Worm (Caenorhabditis elegans) whole organism, L4 larva: ENCODE data around the gene somi-1.
A peak's percentile ranks its signal among the peaks of the same experiment; 100 is the strongest.

Experiments
- F10B5.3 ChIP-seq: sonication (generic microtip); optimal IDR thresholded peaks from 2 replicates; lab custom pipeline; 2016; ENCODE audit warnings: mild to moderate bottlenecking, missing genetic modification characterization, missing compliant biosample characterization
- F26F4.8 ChIP-seq: fragments of 200-800 bp; sonication (Bioruptor generic); conservative IDR thresholded peaks from 2 replicates; pipeline ENCODE4 v1.3.6; 2022; ENCODE audit warnings: missing genetic modification characterization, missing compliant biosample characterization
- F44E2.7 ChIP-seq: fragments of 200-800 bp; sonication (Bioruptor generic); IDR thresholded peaks from 2 replicates; pipeline ENCODE4 v2.1.2; 2022; ENCODE audit warnings: missing genetic modification characterization, missing compliant biosample characterization
- F49E8.2 ChIP-seq: sonication (generic microtip); optimal IDR thresholded peaks from 2 replicates; lab custom pipeline; 2016; ENCODE audit warnings: missing compliant biosample characterization, mild to moderate bottlenecking, missing genetic modification characterization, borderline replicate concordance
- Y105C5A.15 ChIP-seq: fragments of 200-800 bp; sonication (Bioruptor generic); IDR thresholded peaks from 2 replicates; pipeline ENCODE4 v1.3.6; 2022; ENCODE audit warnings: missing genetic modification characterization, missing compliant biosample characterization
- ZK337.2 ChIP-seq: fragments of 200-800 bp; sonication (Bioruptor generic); IDR thresholded peaks from 2 replicates; pipeline ENCODE4 v1.3.6; 2022; ENCODE audit warnings: missing genetic modification reagents, missing genetic modification characterization, missing compliant biosample characterization
- aly-2 ChIP-seq: sonication (generic microtip); optimal IDR thresholded peaks from 2 replicates; lab custom pipeline; 2018; ENCODE audit warnings: missing biosample characterization, missing genetic modification characterization
- ceh-20 ChIP-seq: fragments of 200-800 bp; sonication (Bioruptor generic); IDR thresholded peaks from 2 replicates; pipeline ENCODE4 v1.3.6; 2022; ENCODE audit warnings: missing genetic modification reagents, missing genetic modification characterization, missing compliant biosample characterization
- ctbp-1 ChIP-seq: fragments of 200-800 bp; sonication (Bioruptor generic); IDR thresholded peaks from 2 replicates; pipeline ENCODE4 v1.3.6; 2022; ENCODE audit warnings: missing genetic modification reagents, missing genetic modification characterization, missing compliant biosample characterization
- daf-12 ChIP-seq: fragments of 150-350 bp; optimal IDR thresholded peaks from 2 replicates; lab custom pipeline; 2014; ENCODE audit warnings: missing biosample characterization, missing genetic modification reagents, missing genetic modification characterization
- daf-16 ChIP-seq, 3 experiments: sonication (generic microtip); optimal IDR thresholded peaks; 2 replicates each; lab custom pipeline; 2016 to 2017; ENCODE audit warnings: missing genetic modification characterization in 3 of 3, missing genetic modification reagents in 3 of 3, mild to moderate bottlenecking in 2 of 3, missing compliant biosample characterization in 2 of 3, missing biosample characterization in 1 of 3, moderate library complexity in 1 of 3
- daf-8 ChIP-seq: fragments of 200-800 bp; sonication (Bioruptor generic); IDR thresholded peaks from 2 replicates; pipeline ENCODE4 v1.3.6; 2022; ENCODE audit warnings: missing genetic modification characterization, missing compliant biosample characterization
- dmd-6 ChIP-seq: fragments of 200-800 bp; sonication (Bioruptor generic); IDR thresholded peaks from 2 replicates; pipeline ENCODE4 v1.3.6; 2022; ENCODE audit warnings: missing genetic modification reagents, missing genetic modification characterization, missing compliant biosample characterization
- egl-43 ChIP-seq: fragments of 200-800 bp; sonication (Bioruptor generic); IDR thresholded peaks from 2 replicates; pipeline ENCODE4 v1.3.6; 2022; ENCODE audit warnings: missing genetic modification reagents, missing genetic modification characterization, missing compliant biosample characterization
- gei-8 ChIP-seq: fragments of 200-800 bp; sonication (Bioruptor generic); optimal IDR thresholded peaks from 2 replicates; lab custom pipeline; 2018; ENCODE audit warnings: mild to moderate bottlenecking, missing genetic modification characterization, missing compliant biosample characterization
- hmg-1.1 ChIP-seq: fragments of 200-800 bp; sonication (Bioruptor generic); IDR thresholded peaks from 2 replicates; pipeline ENCODE4 v1.3.6; 2022; ENCODE audit warnings: missing genetic modification reagents, missing genetic modification characterization, missing compliant biosample characterization
- lin-1 ChIP-seq: fragments of 200-800 bp; sonication (Bioruptor generic); IDR thresholded peaks from 2 replicates; pipeline ENCODE4 v1.3.6; 2022; ENCODE audit warnings: missing genetic modification reagents, missing genetic modification characterization, missing compliant biosample characterization
- lin-15B ChIP-seq: fragments of 150-350 bp; sonication (generic microtip); optimal IDR thresholded peaks from 3 replicates; lab custom pipeline; 2014; ENCODE audit warnings: missing biosample characterization, missing genetic modification characterization
- lin-39 ChIP-seq: fragments of 150-350 bp; optimal IDR thresholded peaks from 2 replicates; lab custom pipeline; 2014; ENCODE audit warnings: missing biosample characterization, missing genetic modification reagents, missing genetic modification characterization
- madf-5 ChIP-seq, 2 experiments: fragments of 200-800 bp; sonication (Bioruptor generic); IDR thresholded peaks; 2 replicates each; pipeline ENCODE4 v1.3.6; 2022; ENCODE audit warnings: missing compliant biosample characterization in 2 of 2, missing genetic modification characterization in 2 of 2
- mdt-29 ChIP-seq: fragments of 200-800 bp; sonication (Bioruptor generic); IDR thresholded peaks from 2 replicates; pipeline ENCODE4 v1.3.6; 2022; ENCODE audit warnings: missing genetic modification reagents, missing genetic modification characterization, missing compliant biosample characterization
- mep-1 ChIP-seq: fragments of 150-350 bp; sonication (generic microtip); optimal IDR thresholded peaks from 3 replicates; lab custom pipeline; 2014; ENCODE audit warnings: missing biosample characterization, missing genetic modification characterization
- mes-2 ChIP-seq: sonication (generic microtip); optimal IDR thresholded peaks from 2 replicates; lab custom pipeline; 2016; ENCODE audit warnings: missing genotype, mild to moderate bottlenecking, missing genetic modification characterization, missing compliant biosample characterization; ENCODE audit not compliant: poor library complexity, severe bottlenecking
- nhr-11 ChIP-seq: fragments of 150-350 bp; optimal IDR thresholded peaks from 2 replicates; lab custom pipeline; 2014; ENCODE audit warnings: missing biosample characterization, missing genetic modification characterization
- nhr-28 ChIP-seq: fragments of 150-350 bp; optimal IDR thresholded peaks from 2 replicates; lab custom pipeline; 2014; ENCODE audit warnings: missing biosample characterization, missing genetic modification characterization
- nhr-76 ChIP-seq: fragments of 150-350 bp; optimal IDR thresholded peaks from 2 replicates; lab custom pipeline; 2014; ENCODE audit warnings: missing biosample characterization, missing genetic modification characterization
- nhr-77 ChIP-seq: fragments of 150-350 bp; optimal IDR thresholded peaks from 2 replicates; lab custom pipeline; 2014; ENCODE audit warnings: missing biosample characterization, missing genetic modification characterization
- saeg-2 ChIP-seq: fragments of 200-800 bp; sonication (Bioruptor generic); IDR thresholded peaks from 2 replicates; pipeline ENCODE4 v1.3.6; 2022; ENCODE audit warnings: missing genetic modification reagents, missing genetic modification characterization, missing compliant biosample characterization
- set-16 ChIP-seq: fragments of 200-800 bp; sonication (Bioruptor generic); IDR thresholded peaks from 2 replicates; pipeline ENCODE4 v1.3.6; 2022; ENCODE audit warnings: missing genetic modification reagents, missing genetic modification characterization, missing compliant biosample characterization
- skn-1 ChIP-seq: fragments of 150-350 bp; optimal IDR thresholded peaks from 2 replicates; lab custom pipeline; 2014; ENCODE audit warnings: missing biosample characterization, missing genetic modification characterization
- tra-1 ChIP-seq: fragments of 200-800 bp; sonication (Bioruptor generic); IDR thresholded peaks from 2 replicates; pipeline ENCODE4 v1.3.6; 2022; ENCODE audit warnings: missing genetic modification reagents, missing genetic modification characterization, missing compliant biosample characterization
- unc-62 ChIP-seq, 3 experiments: fragments of 150-350 bp in 1 of 3; sonication (generic microtip); optimal IDR thresholded peaks in 2 of 3; peaks in 1 of 3; 1 replicate in 1 of 3; 2 replicates in 2 of 3; lab custom pipeline; 2014 to 2017; ENCODE audit warnings: missing biosample characterization in 3 of 3, missing genetic modification characterization in 3 of 3, missing genetic modification reagents in 3 of 3, missing genotype in 1 of 3
- vab-7 ChIP-seq: fragments of 200-800 bp; sonication (Bioruptor generic); IDR thresholded peaks from 2 replicates; pipeline ENCODE4 v1.3.6; 2022; ENCODE audit warnings: missing genetic modification reagents, missing genetic modification characterization, missing compliant biosample characterization
- zfp-3 ChIP-seq: fragments of 200-800 bp; sonication (Bioruptor generic); conservative IDR thresholded peaks from 2 replicates; pipeline ENCODE4 v1.3.6; 2022; ENCODE audit warnings: missing genetic modification reagents, missing genetic modification characterization, missing compliant biosample characterization
- ztf-7 ChIP-seq: fragments of 150-350 bp; optimal IDR thresholded peaks from 2 replicates; lab custom pipeline; 2014; ENCODE audit warnings: missing biosample characterization, missing genetic modification characterization

Gene somi-1

ce11 chrV:13401669-13402068 is 10.5 kb upstream of the somi-1 start (continued):
- TF ChIP-seq hmg-1.1 (no peak), ztf-7 (tag; lab: Kevin White, UChicago) (no peak), daf-12 (tag; lab: Kevin White, UChicago) (no peak), set-16 (GFP tag; lab: Robert Waterston, UW) (no peak), skn-1 (tag; lab: Kevin White, UChicago) (no peak)
- TF ChIP-seq, all 104 proteins: peak for 0

DNA sequence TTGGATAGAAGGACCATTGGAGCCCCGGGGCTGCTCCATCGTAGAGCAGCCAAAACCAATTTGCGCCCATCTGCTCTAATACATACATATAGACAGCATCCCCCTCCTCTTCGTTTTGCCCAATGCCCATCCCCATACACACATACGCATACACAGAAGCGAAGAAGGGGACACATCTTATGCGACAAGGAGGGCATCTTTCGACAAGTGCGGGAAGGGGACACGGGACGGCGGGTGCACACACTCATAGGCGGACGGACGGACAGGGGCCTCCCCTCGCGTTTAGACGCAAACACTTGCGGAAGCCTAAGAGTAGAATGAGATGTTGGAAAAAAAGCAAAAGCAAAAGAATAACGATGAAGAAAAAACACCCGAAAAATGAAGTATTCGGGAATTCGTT is 5.2 kb upstream of the somi-1 start:
- TF ChIP-seq F44E2.7 (GFP tag; lab: Robert Waterston, UW) (no peak), nhr-28 (tag; lab: Kevin White, UChicago) (no peak), lin-1 (no peak), nhr-11 (tag; lab: Kevin White, UChicago) (no peak), lin-39 (no peak), hmg-1.1 (peak; percentile 28), ctbp-1 (GFP tag; lab: Robert Waterston, UW) (0 out of 2 replicates have a peak, but pooled peaks have one; percentile 43), dmd-6 (no peak), nhr-77 (tag; lab: Kevin White, UChicago) (no peak), saeg-2 (GFP tag; lab: Robert Waterston, UW) (no peak), daf-16 (GFP tag; optimal IDR thresholded peaks at IDR 0.05; lab: Kevin White, UChicago) (no peak), daf-16 (tag; optimal IDR thresholded peaks at IDR 0.05; lab: Kevin White, UChicago) (no peak), F26F4.8 (GFP tag; lab: Robert Waterston, UW) (no peak), mep-1 (tag; lab: Kevin White, UChicago) (no peak), mdt-29 (GFP tag; lab: Robert Waterston, UW) (no peak), ceh-20 (no peak), gei-8 (GFP tag; lab: Kevin White, UChicago) (peak; percentile 4), Y105C5A.15 (GFP tag; lab: Robert Waterston, UW) (no peak), vab-7 (GFP tag; lab: Robert Waterston, UW) (0 out of 2 replicates have a peak, but pooled peaks have one; percentile 7), nhr-76 (tag; lab: Kevin White, UChicago) (no peak), daf-8 (GFP tag; lab: Robert Waterston, UW) (no peak), madf-5 (GFP tag; IDR thresholded peaks at IDR 0.05; lab: Robert Waterston, UW) (0 out of 4 replicates have a peak, but pooled peaks of 1 of the 2 experiments have one; percentile 41), F49E8.2 (tag; lab: Kevin White, UChicago) (no peak), mes-2 (tag; lab: Kevin White, UChicago) (peak; percentile 15)

ce11 chrV:13394968-13395367 is 3.8 kb upstream of the somi-1 start:
- TF ChIP-seq zfp-3 (GFP tag; lab: Robert Waterston, UW) (no peak), tra-1 (no peak), unc-62 (GFP tag; optimal IDR thresholded peaks at IDR 0.05 in 1 of 2; lab: Kevin White, UChicago) (peak in 1 of 2 experiments; percentile 82), unc-62 (tag; optimal IDR thresholded peaks at IDR 0.05; lab: Kevin White, UChicago) (no peak), egl-43 (GFP tag; lab: Robert Waterston, UW) (peak; percentile 55; the same call in 1 of the 2 replicates), ceh-20 (0 out of 2 replicates have a peak, but pooled peaks have one; percentile 12), daf-8 (GFP tag; lab: Robert Waterston, UW) (no peak), ZK337.2 (GFP tag; lab: Robert Waterston, UW) (no peak), set-16 (GFP tag; lab: Robert Waterston, UW) (0 out of 2 replicates have a peak, but pooled peaks have one; percentile 16), aly-2 (tag; lab: Kevin White, UChicago) (no peak), F10B5.3 (no peak), lin-15B (tag; lab: Kevin White, UChicago) (no peak)
